Fruit fly (Drosophila melanogaster): ENCODE measurements around the gene CG5151.

The CG5151 gene

DNA sequence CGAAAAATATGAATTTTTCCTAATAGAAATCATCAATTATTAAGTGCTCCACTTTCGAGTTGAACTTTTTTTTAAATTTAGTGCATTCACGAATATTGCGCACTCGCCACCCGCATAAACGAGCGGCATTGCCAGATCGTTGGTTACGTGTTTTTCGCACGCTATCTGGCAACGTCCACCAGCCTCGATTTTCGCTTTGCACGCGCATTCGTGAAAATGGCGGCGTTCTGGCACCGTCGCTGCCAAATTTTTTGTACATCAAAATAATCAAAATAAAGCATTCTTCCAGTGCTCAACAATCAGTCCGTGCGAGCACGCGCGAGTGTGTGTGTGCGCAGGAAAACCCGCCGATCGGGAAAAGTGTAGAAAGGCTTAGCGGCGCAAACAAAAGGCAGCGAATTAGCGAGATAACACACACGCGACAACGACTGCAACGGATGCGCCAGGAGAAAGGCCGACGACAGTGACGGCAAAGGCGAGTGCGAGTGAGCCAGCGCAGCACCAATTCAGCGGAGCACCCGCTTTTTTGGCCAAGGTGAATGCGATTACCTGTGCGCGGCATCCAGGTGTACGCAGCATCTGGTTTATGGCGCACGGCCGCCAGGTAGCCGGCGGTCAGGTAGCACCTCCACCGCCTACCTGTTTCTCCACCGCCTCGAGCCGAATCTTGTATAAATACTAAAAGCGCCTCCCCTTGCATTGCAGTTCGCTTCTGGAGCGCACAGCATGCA, 50.7 kb downstream of the CG5151 start (continued):
- no peak for TF ChIP-seq tap (tag; optimal IDR thresholded peaks at IDR 0.05)
- TF ChIP-seq CG32772 (GFP tag; IDR thresholded peaks at IDR 0.05): peak; percentile 80
- TF ChIP-seq zf30C (GFP tag; optimal IDR thresholded peaks at IDR 0.05): no peak
- TF ChIP-seq trh (GFP tag; optimal IDR thresholded peaks at IDR 0.05): peak; percentile 70
- TF ChIP-seq B-H1 (GFP tag; IDR thresholded peaks at IDR 0.05): peak; percentile 71; the same call in 2 of the 3 replicates
- TF ChIP-seq Sin3A (optimal IDR thresholded peaks at IDR 0.05): peak; percentile 62
- TF ChIP-seq CG2129 (GFP tag; IDR thresholded peaks at IDR 0.05; ENCODE audit: partially characterized antibody): peak; percentile 38; the same call in 1 of the 2 replicates
- TF ChIP-seq caup (GFP tag; optimal IDR thresholded peaks at IDR 0.05; ENCODE audit: severe bottlenecking): no peak
- TF ChIP-seq eyg (GFP tag; optimal IDR thresholded peaks at IDR 0.05): peak; percentile 77
- no peak for TF ChIP-seq TFAM (GFP tag; optimal IDR thresholded peaks at IDR 0.05)
- TF ChIP-seq Hr3 (GFP tag; optimal IDR thresholded peaks at IDR 0.05): peak; percentile 79
- TF ChIP-seq chinmo (GFP tag; IDR thresholded peaks at IDR 0.05; ENCODE audit: partially characterized antibody): peak; percentile 79; the same call in 2 of the 4 replicates
- TF ChIP-seq nerfin-1 (tag; optimal IDR thresholded peaks at IDR 0.05): peak; percentile 78
- no peak for TF ChIP-seq br (optimal IDR thresholded peaks at IDR 0.05)
- peak; percentile 75 for TF ChIP-seq esg (GFP tag; conservative IDR thresholded peaks at IDR 0.05)
- 0 out of 2 replicates have a peak, but pooled peaks have one; percentile 65 for TF ChIP-seq CG11085 (GFP tag; IDR thresholded peaks at IDR 0.05)
- TF ChIP-seq Dip3 (GFP tag; optimal IDR thresholded peaks at IDR 0.05): peak; percentile 86
- peak; percentile 49; the same call in 1 of the 2 replicates for TF ChIP-seq danr (GFP tag; IDR thresholded peaks at IDR 0.05)
- peak; percentile 33 for TF ChIP-seq CG10462 (GFP tag; optimal IDR thresholded peaks at IDR 0.05)
- TF ChIP-seq CG18619 (GFP tag; optimal IDR thresholded peaks at IDR 0.05): peak; percentile 82
- TF ChIP-seq yki (optimal IDR thresholded peaks at IDR 0.05): no peak
- TF ChIP-seq knrl (GFP tag; IDR thresholded peaks at IDR 0.05; ENCODE audit: partially characterized antibody): peak; percentile 73
- peak; percentile 75; the same call in 1 of the 2 replicates for TF ChIP-seq ranshi (GFP tag; IDR thresholded peaks at IDR 0.05)
- no peak for TF ChIP-seq Gsc (GFP tag; IDR thresholded peaks at IDR 0.05)
- peak; percentile 82; the same call in 1 of the 2 replicates for TF ChIP-seq lmd (GFP tag; IDR thresholded peaks at IDR 0.05)
- no peak for TF ChIP-seq Blimp-1 (GFP tag; optimal IDR thresholded peaks at IDR 0.05)
- TF ChIP-seq HmgZ (tag; optimal IDR thresholded peaks at IDR 0.05): peak; percentile 92
- TF ChIP-seq CG13775 (GFP tag; optimal IDR thresholded peaks at IDR 0.05): peak; percentile 84
- no peak for TF ChIP-seq CG12299 (tag; optimal IDR thresholded peaks at IDR 0.05)
- no peak for TF ChIP-seq CG3726 (GFP tag; IDR thresholded peaks at IDR 0.05)
- TF ChIP-seq Oaz (GFP tag; IDR thresholded peaks at IDR 0.05): no peak; the same call in 1 of the 2 replicates
- TF ChIP-seq otp (GFP tag; IDR thresholded peaks at IDR 0.05): no peak; the same call in 2 of the 3 replicates
- TF ChIP-seq Med (GFP tag): peak; percentile 98
- peak; percentile 68; the same call in 1 of the 3 replicates for TF ChIP-seq C15 (GFP tag; IDR thresholded peaks at IDR 0.05)
- TF ChIP-seq Hsf (GFP tag; optimal IDR thresholded peaks at IDR 0.05): peak; percentile 85
- peak; percentile 65 for TF ChIP-seq HLH4C (GFP tag; IDR thresholded peaks at IDR 0.05; ENCODE audit: partially characterized antibody)
- peak; percentile 91 for TF ChIP-seq Drgx (GFP tag; IDR thresholded peaks at IDR 0.05)
- TF ChIP-seq CG17361 (GFP tag; IDR thresholded peaks at IDR 0.05): no peak; the same call in 1 of the 3 replicates
- TF ChIP-seq nom (GFP tag; optimal IDR thresholded peaks at IDR 0.05): peak; percentile 73
- peak; percentile 64 for TF ChIP-seq CG15696 (tag; optimal IDR thresholded peaks at IDR 0.05)
- TF ChIP-seq CG6765 (GFP tag; optimal IDR thresholded peaks at IDR 0.05): peak; percentile 71
- TF ChIP-seq crc (GFP tag; optimal IDR thresholded peaks at IDR 0.05): peak; percentile 77
- peak; percentile 86 for TF ChIP-seq CG17829 (tag; optimal IDR thresholded peaks at IDR 0.05)
- peak; percentile 85 for TF ChIP-seq Meics (GFP tag; optimal IDR thresholded peaks at IDR 0.05)
- peak; percentile 98 for TF ChIP-seq CG12659 (GFP tag; optimal IDR thresholded peaks at IDR 0.05)
- peak; percentile 75 for TF ChIP-seq CG4282 (GFP tag; optimal IDR thresholded peaks at IDR 0.05)
- peak; percentile 18; the same call in 1 of the 3 replicates for TF ChIP-seq CG11560 (tag; IDR thresholded peaks at IDR 0.05)
- no peak for TF ChIP-seq CG2889 (GFP tag; IDR thresholded peaks at IDR 0.05)
- TF ChIP-seq fd102C (GFP tag; optimal IDR thresholded peaks at IDR 0.05): no peak
